Worm (Caenorhabditis elegans): Measurements from ENCODE around the gene hex-3.
A peak's percentile ranks its signal among the peaks of the same experiment; 100 is the strongest.

hex-3 gene

ce11 chrIII:10844873-10845272, 4.1 kb upstream of the hex-3 start, which contains the start of gene pde-12 (continued):
- peak; percentile 54 for TF ChIP-seq F49E8.2 (tag; optimal IDR thresholded peaks at IDR 0.05; ENCODE audit: borderline replicate concordance)
- peak; percentile 87 for TF ChIP-seq dpl-1 (GFP tag; optimal IDR thresholded peaks at IDR 0.05)
- TF ChIP-seq ceh-32 (tag; optimal IDR thresholded peaks at IDR 0.05; ENCODE audit: poor library complexity) = peak; percentile 9
- TF ChIP-seq hif-1 (tag; optimal IDR thresholded peaks at IDR 0.05) = peak in 1 of 2 experiments; percentile 24
- peak; percentile 89 for TF ChIP-seq lin-38 (GFP tag; IDR thresholded peaks at IDR 0.05)
- TF ChIP-seq fos-1 (tag; optimal IDR thresholded peaks at IDR 0.05) = no peak
- TF ChIP-seq Y48G9A.11 (GFP tag; IDR thresholded peaks at IDR 0.05) = no peak
- TF ChIP-seq gei-8 (GFP tag; optimal IDR thresholded peaks at IDR 0.05) = no peak
- TF ChIP-seq mep-1 (tag; optimal IDR thresholded peaks at IDR 0.05) = peak; percentile 81
- TF ChIP-seq mes-2 (tag; optimal IDR thresholded peaks at IDR 0.05; ENCODE audit: poor library complexity, severe bottlenecking) = peak; percentile 96
- peak; percentile 68 for TF ChIP-seq spr-1 (tag; optimal IDR thresholded peaks at IDR 0.05)
- no peak for TF ChIP-seq tag-97 (GFP tag; IDR thresholded peaks at IDR 0.05)
- TF ChIP-seq lin-13 (GFP tag; optimal IDR thresholded peaks at IDR 0.05) = peak; percentile 33
- TF ChIP-seq nhr-28 (tag; optimal IDR thresholded peaks at IDR 0.05) = peak; percentile 44
- TF ChIP-seq cey-2 (tag; optimal IDR thresholded peaks at IDR 0.05; ENCODE audit: borderline replicate concordance, insufficient read depth) = no peak
- no peak for TF ChIP-seq vab-7 (GFP tag; IDR thresholded peaks at IDR 0.05)
- TF ChIP-seq nhr-102 (tag; optimal IDR thresholded peaks at IDR 0.05) = peak; percentile 86
- TF ChIP-seq dmd-8 (GFP tag; IDR thresholded peaks at IDR 0.05) = no peak
- no peak for TF ChIP-seq ceh-28 (tag; optimal IDR thresholded peaks at IDR 0.05)
- no peak for TF ChIP-seq set-16 (GFP tag; IDR thresholded peaks at IDR 0.05)
- peak in 1 of 2 experiments; percentile 33 for TF ChIP-seq daf-16 (GFP tag; optimal IDR thresholded peaks at IDR 0.05)
- peak; percentile 39 for TF ChIP-seq daf-16 (tag; optimal IDR thresholded peaks at IDR 0.05)
- peak; percentile 50; the same call in 1 of the 2 replicates for TF ChIP-seq mdt-29 (GFP tag; IDR thresholded peaks at IDR 0.05)
- no peak for TF ChIP-seq hlh-11 (tag; optimal IDR thresholded peaks at IDR 0.05)
- peak; percentile 4 for TF ChIP-seq zfp-2 (tag; optimal IDR thresholded peaks at IDR 0.05)
- TF ChIP-seq attf-4 (tag; optimal IDR thresholded peaks at IDR 0.05) = no peak
- TF ChIP-seq spr-3 (GFP tag; optimal IDR thresholded peaks at IDR 0.05) = peak; percentile 63
- TF ChIP-seq daf-12 (tag; optimal IDR thresholded peaks at IDR 0.05) = no peak
- no peak for TF ChIP-seq egl-43 (GFP tag; IDR thresholded peaks at IDR 0.05)
- TF ChIP-seq zip-11 (GFP tag; IDR thresholded peaks at IDR 0.05) = no peak
- TF ChIP-seq T26A8.4 (GFP tag; IDR thresholded peaks at IDR 0.05) = no peak; the same call in 1 of the 2 replicates
- TF ChIP-seq duxl-1 (tag; optimal IDR thresholded peaks at IDR 0.05; ENCODE audit: poor library complexity) = no peak
- no peak for TF ChIP-seq ztf-11 (tag; optimal IDR thresholded peaks at IDR 0.05)
- TF ChIP-seq pha-4 (GFP tag; IDR thresholded peaks at IDR 0.05) = peak; percentile 43; the same call in 1 of the 2 replicates
- no peak for TF ChIP-seq pha-4 (tag; optimal IDR thresholded peaks at IDR 0.05)
- peak; percentile 65; the same call in 1 of the 2 replicates for TF ChIP-seq nhr-42 (GFP tag; IDR thresholded peaks at IDR 0.05)
- TF ChIP-seq madf-9 (GFP tag; conservative IDR thresholded peaks at IDR 0.05) = peak; percentile 52; the same call in 1 of the 2 replicates
- TF ChIP-seq arid-1 (GFP tag; conservative IDR thresholded peaks at IDR 0.05) = 0 out of 2 replicates have a peak, but pooled peaks have one; percentile 35
- TF ChIP-seq nhr-11 (tag; optimal IDR thresholded peaks at IDR 0.05) = peak; percentile 63
- TF ChIP-seq php-3 (GFP tag; IDR thresholded peaks at IDR 0.05) = no peak
- TF ChIP-seq daf-19 (GFP tag; conservative IDR thresholded peaks at IDR 0.05) = no peak
- 0 out of 2 replicates have a peak, but pooled peaks have one; percentile 45 for TF ChIP-seq zfp-3 (GFP tag; conservative IDR thresholded peaks at IDR 0.05)
- TF ChIP-seq lin-15B (tag; optimal IDR thresholded peaks at IDR 0.05) = peak; percentile 40
- TF ChIP-seq snpc-1.2 (GFP tag; IDR thresholded peaks at IDR 0.05) = no peak
- peak; percentile 61 for TF ChIP-seq hlh-30 (tag; optimal IDR thresholded peaks at IDR 0.05; ENCODE audit: insufficient read depth)
- TF ChIP-seq lsy-2 (tag; optimal IDR thresholded peaks at IDR 0.05) = peak; percentile 31 to 93
- no peak for TF ChIP-seq lim-7 (GFP tag; IDR thresholded peaks at IDR 0.05)
- peak; percentile 45 for TF ChIP-seq fkh-10 (GFP tag; optimal IDR thresholded peaks at IDR 0.05)
- peak; percentile 68 for TF ChIP-seq F37D6.2 (tag; optimal IDR thresholded peaks at IDR 0.05)
- TF ChIP-seq jun-1 (tag; optimal IDR thresholded peaks at IDR 0.05) = no peak

Data from whole organism, L4 larva.